Worm (Caenorhabditis elegans): ENCODE results near the gene ags-3.

Gene ags-3

ce11 chrX:5256999-5257398 lies 46.4 kb downstream of the ags-3 start, which contains the start of gene nspg-12:
TSS of gene nspg-12 (plus strand) at chrX:5257299.
- TF ChIP-seq nhr-25 (tag; optimal IDR thresholded peaks at IDR 0.05) (no peak), C34F6.9 (tag; optimal IDR thresholded peaks at IDR 0.05) (no peak), ztf-4 (tag; optimal IDR thresholded peaks at IDR 0.05) (no peak), ama-1 (optimal IDR thresholded peaks at IDR 0.05) (no peak), elt-1 (tag; optimal IDR thresholded peaks at IDR 0.05) (no peak), sma-3 (GFP tag; optimal IDR thresholded peaks at IDR 0.05) (no peak), nhr-23 (tag; optimal IDR thresholded peaks at IDR 0.05) (no peak), nhr-237 (tag; optimal IDR thresholded peaks at IDR 0.05) (no peak), sma-9 (GFP tag; optimal IDR thresholded peaks at IDR 0.05) (no peak), sma-9 (tag; optimal IDR thresholded peaks at IDR 0.05) (no peak), ZK546.5 (tag; optimal IDR thresholded peaks at IDR 0.05) (no peak), snpc-4 (tag; optimal IDR thresholded peaks at IDR 0.05) (no peak), peb-1 (tag; optimal IDR thresholded peaks at IDR 0.05) (no peak), fos-1 (tag; optimal IDR thresholded peaks at IDR 0.05) (no peak), nhr-77 (tag; optimal IDR thresholded peaks at IDR 0.05) (no peak), lin-11 (tag; optimal IDR thresholded peaks at IDR 0.05) (no peak)

ce11 chrX:5255320-5255719 lies 48.1 kb downstream of the ags-3 start:
- TF ChIP-seq fos-1 (tag; optimal IDR thresholded peaks at IDR 0.05): peak; percentile 51
- no peak for TF ChIP-seq ceh-82 (tag; optimal IDR thresholded peaks at IDR 0.05)

DNA sequence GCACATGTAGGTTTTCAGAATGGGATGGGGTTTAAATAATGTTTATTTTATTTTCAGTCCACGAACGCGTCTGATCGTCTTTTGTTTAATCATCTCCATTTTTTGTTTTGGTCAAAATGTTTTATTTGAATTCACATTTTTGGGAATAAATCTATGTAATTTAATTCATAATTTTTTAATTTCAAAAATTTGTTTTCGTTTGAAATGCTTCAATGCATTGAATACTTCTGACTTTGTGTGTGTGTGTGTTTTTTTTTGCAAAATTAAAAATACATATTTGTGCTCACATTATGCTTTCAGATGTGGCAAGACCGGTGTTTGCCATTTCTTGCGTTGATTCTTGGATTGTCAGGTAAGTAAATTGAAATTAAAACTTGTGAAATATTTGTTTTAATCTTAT lies 48.5 kb downstream of the ags-3 start, which contains the start of gene nspg-13:
Gene nspg-13 (plus strand): TSS at position 301 of the 400 bp plus-strand sequence.
- no peak for TF ChIP-seq unc-39 (tag; optimal IDR thresholded peaks at IDR 0.05)
- no peak for TF ChIP-seq nhr-77 (tag; optimal IDR thresholded peaks at IDR 0.05)
- no peak for TF ChIP-seq nhr-237 (tag; optimal IDR thresholded peaks at IDR 0.05)
- no peak for TF ChIP-seq nhr-129 (tag; optimal IDR thresholded peaks at IDR 0.05)
- TF ChIP-seq blmp-1 (tag; optimal IDR thresholded peaks at IDR 0.05; ENCODE audit: insufficient read depth): no peak
- TF ChIP-seq snpc-4 (tag; optimal IDR thresholded peaks at IDR 0.05): no peak
- no peak for TF ChIP-seq egl-27 (tag; optimal IDR thresholded peaks at IDR 0.05)
- no peak for TF ChIP-seq peb-1 (tag; optimal IDR thresholded peaks at IDR 0.05)
- TF ChIP-seq unc-55 (GFP tag; optimal IDR thresholded peaks at IDR 0.05): no peak
- TF ChIP-seq sem-4 (tag; optimal IDR thresholded peaks at IDR 0.05): no peak

- TF ChIP-seq unc-62 (GFP tag; optimal IDR thresholded peaks at IDR 0.05) (no peak), lsy-2 (tag; optimal IDR thresholded peaks at IDR 0.05) (no peak), snpc-4 (tag; optimal IDR thresholded peaks at IDR 0.05) (no peak), skn-1 (tag; optimal IDR thresholded peaks at IDR 0.05) (peak; percentile 28), fos-1 (tag; optimal IDR thresholded peaks at IDR 0.05) (peak; percentile 67), crh-2 (tag; optimal IDR thresholded peaks at IDR 0.05) (peak; percentile 56), nhr-12 (tag; optimal IDR thresholded peaks at IDR 0.05) (no peak)
These were observed 50.6 kb downstream of the ags-3 start, which contains the start of gene nspg-14 for ce11 chrX:5252798-5253197. TSS of gene nspg-14 (plus strand) at chrX:5253047.

ce11 chrX:5249603-5250002 lies 53.8 kb downstream of the ags-3 start, which contains the start of gene Y34B4A.10:
TSS of gene Y34B4A.10 (plus strand) at chrX:5249903.
- no peak for TF ChIP-seq lin-39 (tag; optimal IDR thresholded peaks at IDR 0.05)
- TF ChIP-seq sma-3 (GFP tag; optimal IDR thresholded peaks at IDR 0.05): no peak
- TF ChIP-seq ztf-1 (GFP tag; conservative IDR thresholded peaks at IDR 0.05): no peak
- no peak for TF ChIP-seq mdl-1 (tag; optimal IDR thresholded peaks at IDR 0.05)

DNA sequence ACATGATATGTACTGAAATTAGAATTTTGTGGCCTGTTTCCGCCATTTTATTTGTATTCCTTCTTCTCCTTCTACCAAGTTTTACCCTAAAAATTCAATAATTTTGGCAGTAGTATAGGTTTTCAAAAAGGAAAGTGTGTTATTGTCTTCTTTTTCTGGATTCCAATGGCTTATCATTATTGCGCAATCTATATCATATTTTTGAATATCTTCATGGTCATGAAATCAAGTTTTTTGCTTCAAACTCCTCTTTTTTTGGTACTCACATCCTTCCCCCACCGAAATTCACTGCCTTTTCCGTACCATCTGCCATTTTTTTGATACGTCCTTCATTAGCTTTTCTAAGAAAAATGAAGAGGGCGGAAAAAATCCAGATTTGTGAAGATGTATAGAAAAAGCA lies 54.6 kb downstream of the ags-3 start:
- TF ChIP-seq mdl-1 (tag; optimal IDR thresholded peaks at IDR 0.05) (no peak), lin-39 (tag; optimal IDR thresholded peaks at IDR 0.05) (no peak), lin-11 (tag; optimal IDR thresholded peaks at IDR 0.05) (no peak), egl-27 (tag; optimal IDR thresholded peaks at IDR 0.05) (no peak), lsy-2 (tag; optimal IDR thresholded peaks at IDR 0.05) (no peak), F13H6.1 (tag; optimal IDR thresholded peaks at IDR 0.05) (no peak), blmp-1 (tag; optimal IDR thresholded peaks at IDR 0.05; ENCODE audit: insufficient read depth) (no peak), nhr-77 (tag; optimal IDR thresholded peaks at IDR 0.05) (no peak), aly-2 (tag; optimal IDR thresholded peaks at IDR 0.05) (no peak), unc-39 (tag; optimal IDR thresholded peaks at IDR 0.05) (no peak), nhr-21 (tag; optimal IDR thresholded peaks at IDR 0.05) (no peak), peb-1 (tag; optimal IDR thresholded peaks at IDR 0.05) (no peak), sem-4 (tag; optimal IDR thresholded peaks at IDR 0.05) (no peak), ZK546.5 (tag; optimal IDR thresholded peaks at IDR 0.05) (no peak), ceh-82 (tag; optimal IDR thresholded peaks at IDR 0.05) (no peak), nhr-237 (tag; optimal IDR thresholded peaks at IDR 0.05) (no peak), unc-62 (GFP tag; optimal IDR thresholded peaks at IDR 0.05) (no peak), gmeb-1 (tag; optimal IDR thresholded peaks at IDR 0.05) (no peak)
